Fruit fly (Drosophila melanogaster): ENCODE measurements around the gene RpL9.

dm6 chr2L:11004674-11005045, 671 bp upstream of the RpL9 start, which contains the start of gene Nup154:
- TF ChIP-seq CG34367 (tag; optimal IDR thresholded peaks at IDR 0.05) (no peak), fd96Ca (GFP tag; IDR thresholded peaks at IDR 0.05) (no peak), CG8301 (tag; optimal IDR thresholded peaks at IDR 0.05) (no peak), CG32121 (GFP tag; IDR thresholded peaks at IDR 0.05) (no peak), EcR (GFP tag; optimal IDR thresholded peaks at IDR 0.05) (no peak), CG10348 (GFP tag; IDR thresholded peaks at IDR 0.05) (no peak), rn (GFP tag; IDR thresholded peaks at IDR 0.05) (no peak), D1 (tag; optimal IDR thresholded peaks at IDR 0.05) (no peak), CG14655 (GFP tag; optimal IDR thresholded peaks at IDR 0.05) (no peak), Snoo (tag; optimal IDR thresholded peaks at IDR 0.05) (no peak), gl (tag; optimal IDR thresholded peaks at IDR 0.05) (no peak), Pif1A (GFP tag; optimal IDR thresholded peaks at IDR 0.05) (no peak), Pif1B (GFP tag; optimal IDR thresholded peaks at IDR 0.05) (no peak)
